Worm (Caenorhabditis elegans) whole organism, L1 larva: ENCODE data around the gene mai-2.

Source experiments
- ces-1 ChIP-seq: fragments of 150-350 bp; optimal IDR thresholded peaks from 2 replicates; lab custom pipeline; 2014; ENCODE audit warnings: missing biosample characterization, missing genetic modification reagents, missing genetic modification characterization
- egl-27 ChIP-seq, 2 experiments: fragments of 150-350 bp in 1 of 2; sonication (generic microtip); optimal IDR thresholded peaks; 3 replicates each; lab custom pipeline; 2017 to 2018; ENCODE audit warnings: missing biosample characterization in 2 of 2, missing genetic modification characterization in 2 of 2, missing genetic modification reagents in 2 of 2
- elt-2 ChIP-seq: sonication (generic microtip); optimal IDR thresholded peaks from 2 replicates; lab custom pipeline; 2016; ENCODE audit warnings: missing genetic modification characterization, mild to moderate bottlenecking, inconsistent platforms, missing compliant biosample characterization, missing genetic modification reagents
- fkh-10 ChIP-seq: sonication (generic microtip); optimal IDR thresholded peaks from 2 replicates; lab custom pipeline; 2017; ENCODE audit warnings: missing biosample characterization, missing genetic modification reagents, missing genetic modification characterization
- lin-39 ChIP-seq: fragments of 150-350 bp; optimal IDR thresholded peaks from 2 replicates; lab custom pipeline; 2014; ENCODE audit warnings: missing biosample characterization, missing genetic modification reagents, missing genetic modification characterization
- nhr-11 ChIP-seq: fragments of 150-350 bp; optimal IDR thresholded peaks from 2 replicates; lab custom pipeline; 2014; ENCODE audit warnings: missing biosample characterization, missing genetic modification characterization
- nhr-237 ChIP-seq: fragments of 150-350 bp; optimal IDR thresholded peaks from 2 replicates; lab custom pipeline; 2014; ENCODE audit warnings: missing biosample characterization, missing genetic modification characterization
- nhr-76 ChIP-seq: sonication (generic microtip); optimal IDR thresholded peaks from 2 replicates; lab custom pipeline; 2017; ENCODE audit warnings: missing biosample characterization, missing genetic modification characterization
- nhr-77 ChIP-seq: fragments of 150-350 bp; optimal IDR thresholded peaks from 2 replicates; lab custom pipeline; 2014; ENCODE audit warnings: missing biosample characterization, missing genetic modification characterization
- pag-3 ChIP-seq: sonication (generic microtip); optimal IDR thresholded peaks from 2 replicates; lab custom pipeline; 2017; ENCODE audit warnings: missing genetic modification characterization, mild to moderate bottlenecking, missing compliant biosample characterization, antibody characterized with exemption, borderline replicate concordance; ENCODE audit not compliant: insufficient read depth
- pqm-1 ChIP-seq: sonication (generic microtip); optimal IDR thresholded peaks from 3 replicates; lab custom pipeline; 2017; ENCODE audit warnings: missing biosample characterization, missing genetic modification characterization
- unc-62 ChIP-seq: fragments of 150-350 bp; optimal IDR thresholded peaks from 2 replicates; lab custom pipeline; 2014; ENCODE audit warnings: missing biosample characterization, missing genetic modification reagents, missing genetic modification characterization
- zag-1 ChIP-seq: fragments of 150-350 bp; optimal IDR thresholded peaks from 2 replicates; lab custom pipeline; 2014; ENCODE audit warnings: missing biosample characterization, missing genetic modification characterization

DNA sequence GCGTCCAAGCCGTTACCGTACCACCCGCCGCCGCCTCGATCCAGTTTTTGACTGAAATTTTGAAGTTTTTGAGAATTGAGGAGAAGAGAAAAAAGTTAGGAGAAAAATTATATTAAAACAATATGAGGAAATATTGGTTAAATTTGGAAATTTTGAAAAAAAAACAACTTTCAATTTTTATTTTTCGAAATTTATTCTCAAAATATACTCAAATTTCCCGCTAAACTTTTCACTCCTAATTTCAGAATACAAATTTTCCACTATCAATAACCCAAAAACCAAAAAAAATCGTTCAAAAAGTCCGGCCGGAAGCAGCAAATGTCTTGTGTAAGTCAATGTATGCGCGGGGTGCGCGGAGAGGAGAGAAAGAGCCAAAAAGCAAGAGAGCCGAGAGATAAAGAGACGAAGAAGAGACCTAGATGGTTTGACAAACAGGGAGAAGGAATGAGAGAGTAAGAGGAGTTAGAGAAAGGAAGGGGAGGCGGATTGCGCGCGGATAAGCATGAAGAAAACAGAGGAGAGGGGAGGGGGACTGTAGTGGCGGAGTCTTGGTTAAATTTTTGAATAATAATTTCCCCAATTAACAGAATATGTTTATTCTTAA is 35.6 kb upstream of the mai-2 start, which contains the start of gene elks-1:
- TF ChIP-seq nhr-77 (tag; lab: Kevin White, UChicago): no peak
- no peak for TF ChIP-seq pag-3 (tag; lab: Kevin White, UChicago)
- TF ChIP-seq zag-1 (tag; lab: Kevin White, UChicago): no peak
- no peak for TF ChIP-seq elt-2 (tag; lab: Kevin White, UChicago)
- no peak for TF ChIP-seq lin-39 (tag; lab: Kevin White, UChicago)
- TF ChIP-seq nhr-237 (tag; lab: Kevin White, UChicago): no peak
- TF ChIP-seq nhr-11 (tag; lab: Kevin White, UChicago): no peak
- no peak for TF ChIP-seq nhr-76 (tag; lab: Kevin White, UChicago)
- no peak for TF ChIP-seq egl-27 (tag; optimal IDR thresholded peaks at IDR 0.05; lab: Kevin White, UChicago)
- no peak for TF ChIP-seq ces-1
- no peak for TF ChIP-seq unc-62 (GFP tag; lab: Kevin White, UChicago)
- no peak for TF ChIP-seq pqm-1 (tag; lab: Kevin White, UChicago)
- no peak for TF ChIP-seq fkh-10 (GFP tag; lab: Kevin White, UChicago)
